Worm (Caenorhabditis elegans) whole organism, young adult: ENCODE data around the gene ifb-2.

Experiments used
- T07F8.4 ChIP-seq: sonication (generic microtip); optimal IDR thresholded peaks from 2 replicates; lab custom pipeline; 2016; ENCODE audit warnings: mild to moderate bottlenecking, missing genetic modification characterization, moderate library complexity, missing compliant biosample characterization
- snpc-4 ChIP-seq, 5 experiments: fragments of 150-350 bp in 1 of 5; sonication (generic microtip) in 4 of 5; optimal IDR thresholded peaks; 2 replicates each; lab custom pipeline; 2014 to 2018; ENCODE audit warnings: missing genetic modification characterization in 5 of 5, missing biosample characterization in 3 of 5, antibody characterized with exemption in 2 of 5, mild to moderate bottlenecking in 2 of 5, missing compliant biosample characterization in 2 of 5, missing genotype in 2 of 5, moderate library complexity in 2 of 5, missing genetic modification reagents in 1 of 5

ce11 chrII:5717831-5718230 lies 32.2 kb upstream of the ifb-2 start, which contains the start of gene zipt-3:
- no peak for TF ChIP-seq snpc-4 (GFP tag; optimal IDR thresholded peaks at IDR 0.05; lab: Kevin White, UChicago)
- TF ChIP-seq snpc-4 (tag; optimal IDR thresholded peaks at IDR 0.05; lab: Kevin White, UChicago), result no peak
- TF ChIP-seq T07F8.4 (tag; lab: Kevin White, UChicago), result no peak
